Worm (Caenorhabditis elegans) whole organism, young adult: Measurements from ENCODE around the gene Y54G2A.7.
A peak's percentile ranks its signal among the peaks of the same experiment; 100 is the strongest.

Experiments
- B0019.2 ChIP-seq: fragments of 200-800 bp; sonication (Bioruptor generic); conservative IDR thresholded peaks from 2 replicates; pipeline ENCODE4 v1.3.6; 2022; ENCODE audit warnings: missing genetic modification reagents, missing genetic modification characterization, missing compliant biosample characterization
- B0035.1 ChIP-seq: sonication (generic microtip); optimal IDR thresholded peaks from 2 replicates; lab custom pipeline; 2016; ENCODE audit warnings: missing genetic modification characterization, mild to moderate bottlenecking, missing compliant biosample characterization, missing genotype, missing genetic modification reagents
- C06A6.2 ChIP-seq: fragments of 200-800 bp; sonication (Bioruptor generic); conservative IDR thresholded peaks from 2 replicates; pipeline ENCODE4 v1.3.6; 2022; ENCODE audit warnings: missing genetic modification characterization, missing compliant biosample characterization
- C17E4.6 ChIP-seq: fragments of 200-800 bp; sonication (Bioruptor generic); IDR thresholded peaks from 2 replicates; pipeline ENCODE4 v1.3.6; 2022; ENCODE audit warnings: missing genetic modification reagents, missing genetic modification characterization, missing compliant biosample characterization
- D2030.7 ChIP-seq: fragments of 200-800 bp; sonication (Bioruptor generic); IDR thresholded peaks from 2 replicates; pipeline ENCODE4 v1.3.6; 2022; ENCODE audit warnings: missing genetic modification reagents, missing genetic modification characterization, missing compliant biosample characterization
- F33H1.4 ChIP-seq: fragments of 200-800 bp; sonication (Bioruptor generic); IDR thresholded peaks from 2 replicates; pipeline ENCODE4 v1.3.6; 2022; ENCODE audit warnings: missing genetic modification reagents, missing genetic modification characterization, missing compliant biosample characterization
- F37B4.10 ChIP-seq: fragments of 200-800 bp; sonication (Bioruptor generic); IDR thresholded peaks from 2 replicates; pipeline ENCODE4 v1.3.6; 2022; ENCODE audit warnings: missing genetic modification characterization, missing compliant biosample characterization
- F49E8.2 ChIP-seq: sonication (generic microtip); optimal IDR thresholded peaks from 3 replicates; lab custom pipeline; 2017; ENCODE audit warnings: missing genetic modification characterization, mild to moderate bottlenecking, missing compliant biosample characterization, antibody characterized with exemption, moderate library complexity; ENCODE audit not compliant: insufficient read depth
- F55B11.4 ChIP-seq: sonication (generic microtip); optimal IDR thresholded peaks from 2 replicates; lab custom pipeline; 2016; ENCODE audit warnings: missing compliant biosample characterization, missing genetic modification characterization, borderline replicate concordance; ENCODE audit not compliant: insufficient read depth
- T07F8.4 ChIP-seq: sonication (generic microtip); optimal IDR thresholded peaks from 2 replicates; lab custom pipeline; 2016; ENCODE audit warnings: mild to moderate bottlenecking, missing genetic modification characterization, moderate library complexity, missing compliant biosample characterization
- T26A5.8 ChIP-seq: sonication (generic microtip); optimal IDR thresholded peaks from 2 replicates; lab custom pipeline; 2016; ENCODE audit warnings: missing genetic modification characterization, missing compliant biosample characterization
- bed-1 ChIP-seq: fragments of 200-800 bp; sonication (Bioruptor generic); IDR thresholded peaks from 2 replicates; pipeline ENCODE4 v1.3.6; 2022; ENCODE audit warnings: missing genetic modification reagents, missing genetic modification characterization, missing compliant biosample characterization
- bed-2 ChIP-seq: fragments of 200-800 bp; sonication (Bioruptor generic); IDR thresholded peaks from 2 replicates; pipeline ENCODE4 v1.3.6; 2022; ENCODE audit warnings: missing genetic modification reagents, missing genetic modification characterization, missing compliant biosample characterization
- cebp-1 ChIP-seq, 2 experiments: fragments of 200-800 bp in 1 of 2; sonication (Bioruptor generic) in 1 of 2; sonication (generic microtip) in 1 of 2; IDR thresholded peaks in 1 of 2; optimal IDR thresholded peaks in 1 of 2; 2 replicates each; pipeline versions ENCODE4 v1.3.6 to Lab custom; 2017 to 2022; ENCODE audit warnings: missing compliant biosample characterization in 2 of 2, missing genetic modification characterization in 2 of 2, mild to moderate bottlenecking in 1 of 2, missing genetic modification reagents in 1 of 2, moderate library complexity in 1 of 2
- ceh-100 ChIP-seq: fragments of 200-800 bp; sonication (Bioruptor generic); IDR thresholded peaks from 2 replicates; pipeline ENCODE4 v1.3.6; 2022; ENCODE audit warnings: missing genetic modification reagents, missing genetic modification characterization, missing compliant biosample characterization
- ceh-27 ChIP-seq: fragments of 200-800 bp; sonication (Bioruptor generic); optimal IDR thresholded peaks from 2 replicates; lab custom pipeline; 2018; ENCODE audit warnings: mild to moderate bottlenecking, missing genetic modification characterization, moderate library complexity, missing compliant biosample characterization
- ceh-79 ChIP-seq: sonication (generic microtip); optimal IDR thresholded peaks from 2 replicates; lab custom pipeline; 2017; ENCODE audit warnings: mild to moderate bottlenecking, missing genetic modification characterization, missing compliant biosample characterization
- dox-1 ChIP-seq: fragments of 200-800 bp; sonication (Bioruptor generic); IDR thresholded peaks from 2 replicates; pipeline ENCODE4 v1.3.6; 2022; ENCODE audit warnings: missing genetic modification reagents, missing genetic modification characterization, missing compliant biosample characterization
- dpl-1 ChIP-seq: fragments of 150-350 bp; optimal IDR thresholded peaks from 2 replicates; lab custom pipeline; 2014; ENCODE audit warnings: missing biosample characterization, missing genetic modification reagents, missing genetic modification characterization
- efl-1 ChIP-seq: fragments of 150-350 bp; optimal IDR thresholded peaks from 2 replicates; lab custom pipeline; 2014; ENCODE audit warnings: missing biosample characterization, missing genetic modification reagents, missing genetic modification characterization
- egrh-3 ChIP-seq: fragments of 200-800 bp; sonication (Bioruptor generic); IDR thresholded peaks from 2 replicates; pipeline ENCODE4 v1.3.6; 2022; ENCODE audit warnings: missing genetic modification reagents, missing genetic modification characterization, missing compliant biosample characterization
- fkh-3 ChIP-seq: sonication (generic microtip); optimal IDR thresholded peaks from 2 replicates; lab custom pipeline; 2016; ENCODE audit warnings: mild to moderate bottlenecking, missing genetic modification characterization, missing compliant biosample characterization
- hmg-1.2 ChIP-seq: fragments of 200-800 bp; sonication (Bioruptor generic); IDR thresholded peaks from 2 replicates; pipeline ENCODE4 v1.3.6; 2022; ENCODE audit warnings: missing genetic modification reagents, missing genetic modification characterization, missing compliant biosample characterization
- hsf-1 ChIP-seq: fragments of 200-800 bp; sonication (Bioruptor generic); IDR thresholded peaks from 2 replicates; pipeline ENCODE4 v1.3.6; 2022; ENCODE audit warnings: missing genetic modification reagents, missing genetic modification characterization, missing compliant biosample characterization
- let-607 ChIP-seq, 2 experiments: fragments of 200-800 bp in 1 of 2; sonication (Bioruptor generic) in 1 of 2; sonication (generic microtip) in 1 of 2; optimal IDR thresholded peaks; 2 replicates each; lab custom pipeline; 2016 to 2018; ENCODE audit warnings: mild to moderate bottlenecking in 2 of 2, missing compliant biosample characterization in 2 of 2, missing genetic modification characterization in 2 of 2, moderate library complexity in 2 of 2, missing genotype in 1 of 2
- lin-26 ChIP-seq: fragments of 200-800 bp; sonication (Bioruptor generic); IDR thresholded peaks from 2 replicates; pipeline ENCODE4 v1.3.6; 2022; ENCODE audit warnings: missing genetic modification reagents, missing genetic modification characterization, missing compliant biosample characterization
- lir-1 ChIP-seq: fragments of 200-800 bp; sonication (Bioruptor generic); conservative IDR thresholded peaks from 2 replicates; pipeline ENCODE4 v1.3.6; 2022; ENCODE audit warnings: missing genetic modification reagents, missing genetic modification characterization, missing compliant biosample characterization
- lsl-1 ChIP-seq: fragments of 200-800 bp; sonication (Bioruptor generic); optimal IDR thresholded peaks from 2 replicates; lab custom pipeline; 2018; ENCODE audit warnings: mild to moderate bottlenecking, missing genetic modification characterization, moderate library complexity, missing compliant biosample characterization
- mcd-1 ChIP-seq: fragments of 200-800 bp; sonication (Bioruptor generic); IDR thresholded peaks from 2 replicates; pipeline ENCODE4 v1.3.6; 2022; ENCODE audit warnings: missing genetic modification reagents, missing genetic modification characterization, missing compliant biosample characterization
- mes-4 ChIP-seq: sonication (generic microtip); optimal IDR thresholded peaks from 2 replicates; lab custom pipeline; 2016; ENCODE audit warnings: missing genotype, missing genetic modification characterization, missing compliant biosample characterization
- nhr-179 ChIP-seq: sonication (generic microtip); optimal IDR thresholded peaks from 2 replicates; lab custom pipeline; 2016; ENCODE audit warnings: mild to moderate bottlenecking, missing genetic modification characterization, missing compliant biosample characterization
- nhr-80 ChIP-seq: sonication (generic microtip); optimal IDR thresholded peaks from 2 replicates; lab custom pipeline; 2016; ENCODE audit warnings: missing genetic modification characterization, missing compliant biosample characterization
- pbrm-1 ChIP-seq: fragments of 200-800 bp; sonication (Bioruptor generic); IDR thresholded peaks from 2 replicates; pipeline ENCODE4 v1.3.6; 2022; ENCODE audit warnings: missing genetic modification reagents, missing genetic modification characterization, missing compliant biosample characterization
- pha-4 ChIP-seq: fragments of 150-350 bp; sonication (generic microtip); optimal IDR thresholded peaks from 2 replicates; lab custom pipeline; 2014; ENCODE audit warnings: missing biosample characterization, missing genetic modification reagents, missing genetic modification characterization
- repo-1 ChIP-seq: sonication (generic microtip); optimal IDR thresholded peaks from 2 replicates; lab custom pipeline; 2017; ENCODE audit warnings: mild to moderate bottlenecking, missing genetic modification characterization, missing compliant biosample characterization
- rpc-1 ChIP-seq, 2 experiments: fragments of 150-350 bp in 1 of 2; sonication (generic microtip) in 1 of 2; optimal IDR thresholded peaks; 2 replicates each; lab custom pipeline; 2014 to 2018; ENCODE audit warnings: missing biosample characterization in 1 of 2, missing genetic modification characterization in 1 of 2, missing genetic modification reagents in 1 of 2, missing genotype in 1 of 2
- somi-1 ChIP-seq: fragments of 200-800 bp; sonication (Bioruptor generic); optimal IDR thresholded peaks from 2 replicates; lab custom pipeline; 2018; ENCODE audit warnings: mild to moderate bottlenecking, missing genetic modification characterization, missing compliant biosample characterization
- tbx-9 ChIP-seq: sonication (generic microtip); optimal IDR thresholded peaks from 2 replicates; lab custom pipeline; 2016; ENCODE audit warnings: borderline replicate concordance, missing genetic modification characterization, inconsistent platforms, missing compliant biosample characterization
- tlf-1 ChIP-seq: fragments of 200-800 bp; sonication (Bioruptor generic); optimal IDR thresholded peaks from 2 replicates; lab custom pipeline; 2018; ENCODE audit warnings: mild to moderate bottlenecking, missing genetic modification characterization, missing compliant biosample characterization
- xnd-1 ChIP-seq: sonication (generic microtip); optimal IDR thresholded peaks from 2 replicates; lab custom pipeline; 2016; ENCODE audit warnings: missing genotype, missing genetic modification reagents, missing genetic modification characterization, missing compliant biosample characterization
- zfh-2 ChIP-seq: fragments of 200-800 bp; sonication (Bioruptor generic); conservative IDR thresholded peaks from 2 replicates; pipeline ENCODE4 v1.3.6; 2022; ENCODE audit warnings: missing genetic modification reagents, missing genetic modification characterization, missing compliant biosample characterization
- ztf-18 ChIP-seq: sonication (generic microtip); optimal IDR thresholded peaks from 2 replicates; lab custom pipeline; 2016; ENCODE audit warnings: missing genotype, mild to moderate bottlenecking, missing genetic modification characterization, missing compliant biosample characterization
- ztf-28 ChIP-seq: fragments of 200-800 bp; sonication (Bioruptor generic); IDR thresholded peaks from 2 replicates; pipeline ENCODE4 v1.3.6; 2022; ENCODE audit warnings: missing genetic modification reagents, missing genetic modification characterization, missing compliant biosample characterization
- ztf-6 ChIP-seq: fragments of 200-800 bp; sonication (Bioruptor generic); IDR thresholded peaks from 2 replicates; pipeline ENCODE4 v1.3.6; 2022; ENCODE audit warnings: missing genetic modification reagents, missing genetic modification characterization, missing compliant biosample characterization

Y54G2A.7 gene

ce11 chrIV:2808154-2808553 lies 30.3 kb upstream of the Y54G2A.7 start (continued):
- no peak for TF ChIP-seq ceh-27 (GFP tag; lab: Kevin White, UChicago)
- no peak for TF ChIP-seq nhr-80 (tag; lab: Kevin White, UChicago)
- peak; percentile 54 for TF ChIP-seq zfh-2 (GFP tag; lab: Robert Waterston, UW)
- TF ChIP-seq C06A6.2 (GFP tag; lab: Robert Waterston, UW): no peak
- no peak for TF ChIP-seq F55B11.4 (tag; lab: Kevin White, UChicago)
- no peak for TF ChIP-seq dpl-1
- TF ChIP-seq B0019.2 (GFP tag; lab: Robert Waterston, UW): 0 out of 2 replicates have a peak, but pooled peaks have one; percentile 8
- TF ChIP-seq F33H1.4 (GFP tag; lab: Robert Waterston, UW): peak; percentile 35; the same call in 1 of the 2 replicates
- TF ChIP-seq let-607 (tag; optimal IDR thresholded peaks at IDR 0.05; lab: Kevin White, UChicago): peak in 1 of 2 experiments; percentile 10
- no peak for TF ChIP-seq pha-4 (tag; lab: Kevin White, UChicago)
- TF ChIP-seq ztf-6 (GFP tag; lab: Robert Waterston, UW): no peak
- no peak for TF ChIP-seq T26A5.8 (tag; lab: Kevin White, UChicago)
- TF ChIP-seq mcd-1: peak; percentile 52; the same call in 1 of the 2 replicates
- TF ChIP-seq D2030.7 (GFP tag; lab: Robert Waterston, UW): peak; percentile 62
- TF ChIP-seq B0035.1 (tag; lab: Kevin White, UChicago): no peak
- no peak for TF ChIP-seq ceh-79
- TF ChIP-seq C17E4.6 (GFP tag; lab: Robert Waterston, UW): no peak
- 0 out of 2 replicates have a peak, but pooled peaks have one; percentile 27 for TF ChIP-seq pbrm-1 (GFP tag; lab: Robert Waterston, UW)
- peak; percentile 75; the same call in 1 of the 2 replicates for TF ChIP-seq lin-26
- no peak for TF ChIP-seq F49E8.2
- TF ChIP-seq nhr-179 (tag; lab: Kevin White, UChicago): no peak
- peak; percentile 26 for TF ChIP-seq mes-4 (tag; lab: Kevin White, UChicago)
- TF ChIP-seq bed-2: no peak
- no peak for TF ChIP-seq repo-1 (tag; lab: Kevin White, UChicago)
- TF ChIP-seq lsl-1: peak; percentile 7
- TF ChIP-seq efl-1: no peak
- no peak for TF ChIP-seq xnd-1
- TF ChIP-seq cebp-1 (GFP tag; IDR thresholded peaks at IDR 0.05; lab: Robert Waterston, UW): no peak
- TF ChIP-seq cebp-1 (tag; optimal IDR thresholded peaks at IDR 0.05; lab: Kevin White, UChicago): no peak
- TF ChIP-seq dox-1 (GFP tag; lab: Robert Waterston, UW): peak; percentile 68
- no peak for TF ChIP-seq lir-1 (GFP tag; lab: Robert Waterston, UW)
- no peak for TF ChIP-seq hsf-1 (GFP tag; lab: Robert Waterston, UW)
- no peak for TF ChIP-seq tlf-1 (GFP tag; lab: Kevin White, UChicago)
- TF ChIP-seq ceh-100 (GFP tag; lab: Robert Waterston, UW): no peak
- no peak for TF ChIP-seq somi-1 (GFP tag; lab: Kevin White, UChicago)
- TF ChIP-seq hmg-1.2: peak; percentile 59
- no peak for TF ChIP-seq tbx-9 (tag; lab: Kevin White, UChicago)
- TF ChIP-seq F37B4.10 (GFP tag; lab: Robert Waterston, UW): no peak
- no peak for TF ChIP-seq bed-1 (GFP tag; lab: Robert Waterston, UW)
- TF ChIP-seq egrh-3: 0 out of 2 replicates have a peak, but pooled peaks have one; percentile 15
- TF ChIP-seq ztf-28 (GFP tag; lab: Robert Waterston, UW): peak; percentile 13; the same call in 1 of the 2 replicates
- TF ChIP-seq rpc-1 (optimal IDR thresholded peaks at IDR 0.05; lab: Kevin White, UChicago): peak; percentile 46
- peak; percentile 72 for TF ChIP-seq rpc-1 (tag; optimal IDR thresholded peaks at IDR 0.05; lab: Kevin White, UChicago)
- TF ChIP-seq fkh-3 (tag; lab: Kevin White, UChicago): no peak
- no peak for TF ChIP-seq T07F8.4 (tag; lab: Kevin White, UChicago)
- TF ChIP-seq ztf-18 (tag; lab: Kevin White, UChicago): peak; percentile 17
